Worm (Caenorhabditis elegans) whole organism, midembryonic: ENCODE data around the gene fbxb-76.
"Not testable (repeated sequence)": the region's sequence is repeated elsewhere in the genome, so short reads cannot be mapped to it uniquely, and the experiment has no call there.

Experiments
- T22C8.4 ChIP-seq: fragments of 200-800 bp; sonication (Bioruptor generic); IDR thresholded peaks from 2 replicates; pipeline ENCODE4 v1.3.6; 2022; ENCODE audit warnings: missing genetic modification characterization, missing compliant biosample characterization
- cog-1 ChIP-seq: sonication (generic microtip); optimal IDR thresholded peaks from 2 replicates; lab custom pipeline; 2016; ENCODE audit warnings: missing genetic modification characterization, missing compliant biosample characterization
- flt-1 ChIP-seq: fragments of 200-800 bp; sonication (Bioruptor generic); IDR thresholded peaks from 2 replicates; pipeline ENCODE4 v1.3.6; 2022; ENCODE audit warnings: missing genetic modification characterization, missing compliant biosample characterization
- klf-2 ChIP-seq: fragments of 200-800 bp; sonication (Bioruptor generic); conservative IDR thresholded peaks from 2 replicates; pipeline ENCODE4 v1.3.6; 2022; ENCODE audit warnings: missing genetic modification reagents, missing genetic modification characterization, missing compliant biosample characterization
- med-1 ChIP-seq: sonication (generic microtip); optimal IDR thresholded peaks from 2 replicates; lab custom pipeline; 2017; ENCODE audit warnings: missing genetic modification characterization, mild to moderate bottlenecking, missing compliant biosample characterization, antibody characterized with exemption, missing genetic modification reagents; ENCODE audit not compliant: insufficient read depth
- ref-1 ChIP-seq: fragments of 200-800 bp; sonication (Bioruptor generic); conservative IDR thresholded peaks from 2 replicates; pipeline ENCODE4 v1.3.6; 2022; ENCODE audit warnings: missing genetic modification reagents, missing genetic modification characterization, missing compliant biosample characterization
- tab-1 ChIP-seq: fragments of 200-800 bp; sonication (Bioruptor generic); IDR thresholded peaks from 2 replicates; pipeline ENCODE4 v1.3.6; 2022; ENCODE audit warnings: missing genetic modification characterization, missing compliant biosample characterization
- ztf-23 ChIP-seq: fragments of 200-800 bp; sonication (Bioruptor generic); IDR thresholded peaks from 2 replicates; pipeline ENCODE4 v1.3.6; 2022; ENCODE audit warnings: missing genetic modification reagents, missing genetic modification characterization, missing compliant biosample characterization
- ztf-29 ChIP-seq: fragments of 200-800 bp; sonication (Bioruptor generic); IDR thresholded peaks from 2 replicates; pipeline ENCODE4 v1.3.6; 2022; ENCODE audit warnings: missing genetic modification reagents, missing genetic modification characterization, missing compliant biosample characterization

fbxb-76 gene

DNA sequence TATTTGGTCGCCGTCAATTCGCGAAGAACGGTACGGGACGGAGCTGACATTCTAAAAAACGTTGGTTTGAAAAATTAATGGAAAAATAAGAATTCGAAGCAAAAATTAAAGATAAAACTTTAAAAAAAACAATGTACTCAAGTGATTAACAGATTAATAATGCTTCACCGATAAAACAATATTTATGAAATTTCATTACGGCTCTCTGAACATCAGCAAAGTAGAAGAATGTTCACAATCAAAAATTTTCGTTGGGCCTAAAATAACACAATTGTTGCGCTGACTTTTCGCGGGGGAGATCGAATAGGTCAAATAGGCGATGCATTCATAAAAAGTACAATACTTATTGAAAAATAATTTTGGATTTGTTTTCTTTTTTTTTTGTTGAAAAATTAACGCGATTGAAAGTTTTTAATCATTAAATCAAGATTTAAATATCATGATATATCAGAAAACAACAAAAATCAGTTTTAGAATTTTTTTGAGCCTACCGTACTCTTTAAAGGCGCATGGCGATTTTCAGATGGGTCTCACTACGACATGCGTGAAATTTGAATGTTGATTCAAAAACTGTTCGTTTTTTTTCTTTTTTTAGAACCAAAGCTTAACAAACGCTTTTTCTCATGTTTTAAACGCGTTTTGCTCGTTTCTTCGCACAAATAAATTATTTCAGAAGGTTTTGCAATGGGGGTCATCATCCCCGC is 24.3 kb upstream of the fbxb-76 start, which contains the start of the genes memi-3 and cyp-31A2:
Gene memi-3 (minus strand): TSS at position 51 of the 704 bp plus-strand sequence.
Gene cyp-31A2 (plus strand): TSS at position 674 of the 704 bp plus-strand sequence.
- TF ChIP-seq ztf-29 (no peak), tab-1 (GFP tag; lab: Robert Waterston, UW) (no peak), cog-1 (no peak), ref-1 (no peak), flt-1 (GFP tag; lab: Robert Waterston, UW) (no peak), klf-2 (GFP tag; lab: Robert Waterston, UW) (no peak), med-1 (GFP tag; lab: Kevin White, UChicago) (no peak), T22C8.4 (GFP tag; lab: Robert Waterston, UW) (no peak), ztf-23 (GFP tag; lab: Robert Waterston, UW) (no peak)

DNA sequence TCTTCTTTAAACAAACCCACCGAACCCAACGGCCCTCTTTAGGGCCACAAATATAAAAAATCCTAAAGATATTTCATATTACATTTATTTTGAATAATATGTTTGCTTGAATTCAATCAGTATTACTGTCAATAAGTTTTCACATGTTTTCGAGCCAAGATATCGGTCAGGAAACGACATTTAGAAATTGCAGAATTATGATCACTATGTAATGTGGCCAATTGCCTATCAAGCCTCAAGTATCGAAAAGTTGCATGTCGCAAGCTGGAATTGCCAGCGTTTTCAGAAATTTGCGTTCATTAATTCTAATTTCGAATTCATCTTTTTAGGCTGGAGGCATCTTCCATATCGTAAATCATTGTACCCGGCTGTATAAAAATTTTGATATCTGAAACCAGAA is 22.3 kb upstream of the fbxb-76 start:
- TF ChIP-seq cog-1, result no peak
- no peak for TF ChIP-seq ztf-29
- no peak for TF ChIP-seq med-1 (GFP tag; lab: Kevin White, UChicago)
- TF ChIP-seq flt-1 (GFP tag; lab: Robert Waterston, UW), result no peak
- no peak for TF ChIP-seq ztf-23 (GFP tag; lab: Robert Waterston, UW)
- TF ChIP-seq T22C8.4 (GFP tag; lab: Robert Waterston, UW), result no peak
- TF ChIP-seq tab-1 (GFP tag; lab: Robert Waterston, UW), result no peak
- TF ChIP-seq ref-1, result no peak
- no peak for TF ChIP-seq klf-2 (GFP tag; lab: Robert Waterston, UW)

DNA sequence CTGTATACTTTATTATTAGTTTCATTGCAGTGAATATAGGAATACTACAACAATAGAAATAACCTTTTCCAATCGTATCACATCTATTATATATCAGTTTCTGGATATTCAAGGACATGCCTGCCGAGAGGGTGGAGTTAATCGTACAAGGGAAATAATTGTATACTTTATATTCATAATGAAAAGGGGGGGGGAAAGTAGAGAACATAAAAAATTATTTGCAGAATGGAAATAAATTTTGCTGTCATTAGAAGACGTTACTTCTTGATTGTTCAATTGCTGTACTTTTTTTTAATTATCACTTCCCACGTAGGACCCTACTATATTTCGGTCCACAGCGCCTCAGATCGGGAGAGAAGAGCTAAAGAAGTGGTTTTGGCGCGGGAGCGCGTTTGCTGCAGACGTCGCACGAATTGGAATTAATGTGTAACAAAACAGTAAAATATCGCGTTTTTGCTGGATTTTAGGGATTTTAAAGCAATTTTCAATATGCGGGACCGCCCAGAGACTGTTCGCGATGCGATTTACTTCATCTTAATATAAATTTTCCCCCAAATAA is 19.2 kb upstream of the fbxb-76 start, which contains the start of gene dsl-6:
Gene dsl-6 (minus strand): TSS at position 51 of the 559 bp plus-strand sequence.
- not testable (repeated sequence) for TF ChIP-seq klf-2 (GFP tag; lab: Robert Waterston, UW); cog-1; ztf-29

DNA sequence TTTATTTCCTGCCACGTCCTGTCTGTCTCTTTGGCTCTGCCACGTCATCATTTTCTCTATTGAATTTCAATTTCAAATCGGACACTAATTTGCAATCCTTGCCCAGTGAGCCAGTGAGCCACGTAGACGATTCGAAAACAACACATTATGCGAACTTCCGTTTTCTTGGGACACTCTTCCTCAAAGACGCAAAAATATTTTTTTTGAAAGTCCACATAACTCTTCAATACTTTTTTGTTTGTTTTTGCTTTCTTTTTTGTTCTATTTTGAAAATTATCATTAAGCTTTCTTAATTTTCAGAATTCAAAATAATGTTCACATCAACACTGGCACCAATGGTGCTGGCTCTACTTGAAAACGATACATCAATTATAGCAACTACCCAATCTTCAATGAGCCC is 15.1 kb upstream of the fbxb-76 start, which contains the start of gene tag-89:
Gene tag-89 (plus strand): TSS at position 301 of the 400 bp plus-strand sequence.
- TF ChIP-seq ref-1 (no peak), ztf-29 (no peak), tab-1 (GFP tag; lab: Robert Waterston, UW) (no peak), T22C8.4 (GFP tag; lab: Robert Waterston, UW) (no peak), klf-2 (GFP tag; lab: Robert Waterston, UW) (no peak), med-1 (GFP tag; lab: Kevin White, UChicago) (no peak), flt-1 (GFP tag; lab: Robert Waterston, UW) (no peak), cog-1 (no peak)

DNA sequence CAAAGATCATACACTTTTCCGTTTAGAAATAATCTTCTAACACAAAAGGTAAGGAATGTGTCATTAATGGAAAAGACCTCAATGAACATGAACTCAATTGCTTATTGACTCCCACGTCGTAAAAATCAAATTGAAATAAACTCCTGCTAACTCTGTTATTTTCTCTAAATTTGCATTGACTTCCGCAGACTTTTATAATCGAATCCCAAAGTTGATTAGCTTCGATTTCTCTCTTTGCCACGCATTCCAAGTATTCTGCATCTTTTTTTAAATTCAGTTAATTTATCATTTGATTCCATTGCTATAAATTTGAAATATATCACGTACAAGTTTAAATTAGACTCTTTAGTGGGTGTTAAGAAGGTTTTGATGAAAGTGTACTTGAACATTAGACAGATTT is 9.5 kb upstream of the fbxb-76 start:
- TF ChIP-seq klf-2 (GFP tag; lab: Robert Waterston, UW) (no peak), flt-1 (GFP tag; lab: Robert Waterston, UW) (no peak), T22C8.4 (GFP tag; lab: Robert Waterston, UW) (no peak), tab-1 (GFP tag; lab: Robert Waterston, UW) (no peak), med-1 (GFP tag; lab: Kevin White, UChicago) (no peak), ztf-23 (GFP tag; lab: Robert Waterston, UW) (no peak), cog-1 (no peak), ref-1 (no peak), ztf-29 (no peak)

DNA sequence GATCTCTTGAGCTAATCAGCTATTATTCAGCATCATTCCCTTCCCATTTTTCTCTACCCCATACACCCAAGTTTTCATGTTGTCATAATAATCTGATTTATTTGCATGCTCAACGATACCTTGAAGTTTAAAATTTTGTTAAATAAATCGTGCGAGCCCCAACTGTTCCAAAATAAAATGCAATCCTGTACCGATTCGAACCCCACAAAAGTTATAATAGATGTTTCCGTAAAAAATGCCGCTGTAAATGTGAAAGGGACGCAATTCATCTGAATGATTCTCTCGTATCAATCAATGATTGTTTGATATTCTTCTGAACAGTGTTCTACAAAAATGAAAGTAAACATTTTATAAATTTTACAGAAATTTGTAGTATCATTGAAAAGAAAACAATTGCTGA is 1.7 kb downstream of the fbxb-76 start:
- TF ChIP-seq flt-1 (GFP tag; lab: Robert Waterston, UW), result no peak
- no peak for TF ChIP-seq tab-1 (GFP tag; lab: Robert Waterston, UW)
- TF ChIP-seq T22C8.4 (GFP tag; lab: Robert Waterston, UW), result no peak
- no peak for TF ChIP-seq ztf-23 (GFP tag; lab: Robert Waterston, UW)
- TF ChIP-seq med-1 (GFP tag; lab: Kevin White, UChicago), result no peak
- TF ChIP-seq ztf-29, result no peak
- no peak for TF ChIP-seq ref-1
- TF ChIP-seq klf-2 (GFP tag; lab: Robert Waterston, UW), result no peak
- TF ChIP-seq cog-1, result no peak

DNA sequence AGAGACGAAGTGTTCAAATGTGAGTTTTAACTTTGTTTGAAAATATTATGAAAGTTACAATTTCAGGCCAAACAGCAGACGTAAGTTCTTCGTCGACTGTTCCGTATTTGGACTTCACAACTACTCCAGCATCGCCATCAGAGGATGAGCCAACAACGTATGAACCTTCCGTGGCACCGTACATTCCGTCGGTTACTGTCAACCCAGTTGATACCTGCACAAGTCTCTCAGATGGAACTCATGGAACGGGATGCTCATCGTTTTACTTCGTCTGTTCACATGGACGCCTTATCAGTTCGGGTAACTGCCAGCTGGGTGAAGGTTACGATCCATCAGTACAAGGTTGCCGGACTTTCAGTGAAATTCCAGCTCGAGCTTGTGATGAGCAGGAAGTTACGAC is 3.4 kb downstream of the fbxb-76 start:
- TF ChIP-seq ref-1, result no peak
- TF ChIP-seq T22C8.4 (GFP tag; lab: Robert Waterston, UW), result no peak
- no peak for TF ChIP-seq ztf-29

DNA sequence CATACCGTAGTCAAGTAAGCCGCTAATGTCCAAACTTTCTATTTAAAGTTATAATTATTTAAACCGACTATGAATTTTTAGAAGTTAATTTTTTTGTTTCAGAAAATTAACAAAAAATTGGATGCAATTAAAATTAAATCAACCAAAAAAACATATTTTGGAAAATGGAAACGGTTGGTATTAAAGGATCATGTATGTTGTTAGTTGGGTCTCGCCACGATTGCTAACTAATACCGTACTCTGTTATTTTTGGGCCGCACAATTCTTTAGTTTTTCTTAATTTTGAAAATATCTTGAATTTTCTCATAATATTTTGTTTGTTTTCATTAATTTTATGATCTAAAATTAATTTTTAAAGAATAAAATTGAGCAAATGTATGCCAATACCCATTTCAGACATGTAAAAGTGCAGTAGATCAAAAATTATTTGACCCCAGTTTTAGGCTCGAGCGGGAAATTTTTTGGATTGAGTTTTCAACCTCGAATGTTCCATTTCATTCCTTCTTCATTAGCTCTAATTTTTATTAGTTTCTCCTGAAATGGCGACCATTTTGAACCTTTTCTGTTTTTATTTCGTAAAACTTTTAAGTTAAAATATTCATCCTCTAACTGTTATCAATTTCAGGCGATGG is 6.7 kb downstream of the fbxb-76 start, which contains the start of gene cbd-1:
Gene cbd-1 (plus strand): TSS at position 626 of the 632 bp plus-strand sequence.
- TF ChIP-seq ref-1 (no peak), ztf-29 (no peak), tab-1 (GFP tag; lab: Robert Waterston, UW) (no peak), med-1 (GFP tag; lab: Kevin White, UChicago) (no peak), flt-1 (GFP tag; lab: Robert Waterston, UW) (no peak), T22C8.4 (GFP tag; lab: Robert Waterston, UW) (no peak), cog-1 (no peak), ztf-23 (GFP tag; lab: Robert Waterston, UW) (no peak), klf-2 (GFP tag; lab: Robert Waterston, UW) (no peak)

DNA sequence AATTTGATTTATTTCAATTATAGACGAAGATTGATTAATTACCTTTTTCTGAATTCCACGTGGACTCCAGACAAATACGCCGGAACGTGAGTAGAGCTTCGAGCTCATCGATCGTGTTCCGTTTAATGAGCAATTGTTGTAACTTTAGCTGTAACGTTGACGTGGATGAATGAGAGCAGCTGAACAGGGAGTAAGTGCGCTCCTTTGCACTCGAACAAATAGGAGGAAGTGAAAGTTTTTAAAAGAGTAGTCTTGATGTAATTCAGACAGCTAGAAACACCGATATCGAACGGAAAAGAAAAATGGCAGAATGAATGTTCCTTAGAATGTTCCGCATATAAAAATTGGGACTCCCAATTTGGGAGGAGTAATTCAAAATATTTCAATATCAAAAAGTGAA is 7.5 kb downstream of the fbxb-76 start, which contains the start of gene sec-31:
Gene sec-31 (minus strand): TSS at position 148 of the 400 bp plus-strand sequence.
- TF ChIP-seq med-1 (GFP tag; lab: Kevin White, UChicago) (no peak), ztf-29 (no peak), T22C8.4 (GFP tag; lab: Robert Waterston, UW) (no peak), klf-2 (GFP tag; lab: Robert Waterston, UW) (no peak), flt-1 (GFP tag; lab: Robert Waterston, UW) (no peak), tab-1 (GFP tag; lab: Robert Waterston, UW) (no peak), cog-1 (no peak), ztf-23 (GFP tag; lab: Robert Waterston, UW) (no peak), ref-1 (no peak)
